Fruit fly (Drosophila melanogaster): Measurements from ENCODE around the gene CG14448.

The CG14448 gene

DNA sequence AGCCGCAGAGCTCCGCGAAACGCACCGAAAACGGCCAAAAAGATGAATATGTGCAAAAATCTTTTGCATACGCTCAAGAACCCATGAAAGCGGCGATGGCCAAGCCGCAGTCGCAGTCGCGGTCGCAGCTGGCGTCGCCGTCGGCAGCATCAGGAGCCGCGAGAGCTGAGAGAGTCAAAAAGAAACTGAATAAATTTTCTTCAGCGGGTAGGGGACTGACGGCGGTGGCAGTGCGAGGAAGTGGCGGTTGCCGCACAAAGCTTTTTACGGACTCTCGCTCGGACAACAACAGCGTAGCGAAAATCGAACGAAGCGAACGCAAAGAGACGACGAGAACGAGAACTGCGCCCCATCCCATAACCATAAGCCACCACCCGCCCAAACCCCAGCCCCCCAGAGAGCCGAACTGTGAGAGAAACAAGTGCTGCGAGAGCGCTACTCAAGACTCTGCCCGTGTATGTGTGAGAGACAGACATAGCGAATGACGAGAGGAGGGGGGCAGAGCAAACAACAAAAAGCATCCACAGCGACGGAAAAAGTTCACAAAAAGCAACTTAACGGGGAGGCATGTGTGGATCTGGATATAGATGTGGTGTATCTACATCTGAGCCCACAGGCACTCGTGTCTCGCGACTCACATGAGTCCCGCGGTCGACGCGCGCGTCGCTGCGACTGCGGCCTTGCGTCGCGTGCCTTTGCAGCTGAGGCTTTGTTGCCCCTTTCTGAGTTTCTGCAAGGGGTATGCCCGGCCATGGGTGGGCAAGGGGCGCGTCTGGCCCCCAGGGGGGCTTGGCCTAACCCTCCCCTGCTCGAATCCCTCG is 47.1 kb downstream of the CG14448 start, which contains the start of gene jim (continued):
- TF ChIP-seq CG12219 (GFP tag; optimal IDR thresholded peaks at IDR 0.05): no peak
- no peak for TF ChIP-seq CG6791 (GFP tag; IDR thresholded peaks at IDR 0.05; ENCODE audit: partially characterized antibody)
- TF ChIP-seq gsb-n (tag; optimal IDR thresholded peaks at IDR 0.05): no peak
- no peak for TF ChIP-seq CG14014 (GFP tag; IDR thresholded peaks at IDR 0.05)
- no peak for TF ChIP-seq CG1602 (GFP tag; optimal IDR thresholded peaks at IDR 0.05)
- no peak for TF ChIP-seq zen2 (GFP tag; IDR thresholded peaks at IDR 0.05; ENCODE audit: partially characterized antibody)
- no peak for TF ChIP-seq Tbp (GFP tag; optimal IDR thresholded peaks at IDR 0.05)
- TF ChIP-seq lilli (GFP tag; optimal IDR thresholded peaks at IDR 0.05): no peak
- no peak for TF ChIP-seq Hey (tag; optimal IDR thresholded peaks at IDR 0.05)
- peak; percentile 5; the same call in 1 of the 2 replicates for TF ChIP-seq CG9932 (GFP tag; IDR thresholded peaks at IDR 0.05)
- peak; percentile 93 for TF ChIP-seq CG12769 (tag; optimal IDR thresholded peaks at IDR 0.05)
- TF ChIP-seq CG10267 (tag; optimal IDR thresholded peaks at IDR 0.05): no peak
- TF ChIP-seq CG8089 (GFP tag; optimal IDR thresholded peaks at IDR 0.05): no peak
- no peak for TF ChIP-seq CG7786 (GFP tag; optimal IDR thresholded peaks at IDR 0.05)
- TF ChIP-seq Deaf1 (tag; optimal IDR thresholded peaks at IDR 0.05): peak; percentile 91
- TF ChIP-seq CG4328 (GFP tag; optimal IDR thresholded peaks at IDR 0.05): no peak
- TF ChIP-seq seq (GFP tag; IDR thresholded peaks at IDR 0.05): peak; percentile 44; the same call in 1 of the 2 replicates
- TF ChIP-seq CG16815 (GFP tag; optimal IDR thresholded peaks at IDR 0.05): no peak
- TF ChIP-seq mirr (GFP tag; optimal IDR thresholded peaks at IDR 0.05): peak; percentile 49
- no peak for TF ChIP-seq NC2β (GFP tag; optimal IDR thresholded peaks at IDR 0.05)
- no peak for TF ChIP-seq CG17912 (GFP tag; optimal IDR thresholded peaks at IDR 0.05)
- TF ChIP-seq Dp (GFP tag; optimal IDR thresholded peaks at IDR 0.05): no peak
- no peak for TF ChIP-seq maf-S (GFP tag; optimal IDR thresholded peaks at IDR 0.05)
- TF ChIP-seq D19A (tag; optimal IDR thresholded peaks at IDR 0.05): no peak
- no peak for TF ChIP-seq CG7357 (GFP tag; IDR thresholded peaks at IDR 0.05)
- TF ChIP-seq ERR (GFP tag; optimal IDR thresholded peaks at IDR 0.05): peak; percentile 0
- TF ChIP-seq CG13894 (tag; optimal IDR thresholded peaks at IDR 0.05): peak; percentile 79
- peak; percentile 49 for TF ChIP-seq CG3407 (GFP tag; optimal IDR thresholded peaks at IDR 0.05)
- no peak for TF ChIP-seq Mad (GFP tag; optimal IDR thresholded peaks at IDR 0.05)
- TF ChIP-seq al (GFP tag; IDR thresholded peaks at IDR 0.05): no peak
- TF ChIP-seq Oli (tag; optimal IDR thresholded peaks at IDR 0.05): no peak
- TF ChIP-seq slou (GFP tag; optimal IDR thresholded peaks at IDR 0.05): no peak
- TF ChIP-seq Optix (GFP tag; IDR thresholded peaks at IDR 0.05): no peak
- TF ChIP-seq CG13296 (GFP tag; optimal IDR thresholded peaks at IDR 0.05): no peak
- TF ChIP-seq ems (GFP tag; optimal IDR thresholded peaks at IDR 0.05): no peak
- TF ChIP-seq CG10565 (GFP tag; optimal IDR thresholded peaks at IDR 0.05): no peak
- TF ChIP-seq CG9876 (GFP tag; optimal IDR thresholded peaks at IDR 0.05): no peak
- TF ChIP-seq hb (GFP tag; IDR thresholded peaks at IDR 0.05; ENCODE audit: partially characterized antibody): no peak
- TF ChIP-seq CG10543 (GFP tag; optimal IDR thresholded peaks at IDR 0.05): peak; percentile 79
- no peak for TF ChIP-seq CG13424 (tag; optimal IDR thresholded peaks at IDR 0.05)
- no peak for TF ChIP-seq dati (GFP tag; IDR thresholded peaks at IDR 0.05)
- peak; percentile 39 for TF ChIP-seq CG6813 (GFP tag; optimal IDR thresholded peaks at IDR 0.05)
- no peak for TF ChIP-seq B-H1 (GFP tag; IDR thresholded peaks at IDR 0.05)
- TF ChIP-seq gro (GFP tag; optimal IDR thresholded peaks at IDR 0.05): no peak
- TF ChIP-seq cwo (GFP tag; optimal IDR thresholded peaks at IDR 0.05): peak; percentile 82
- no peak for TF ChIP-seq CG9215 (GFP tag; IDR thresholded peaks at IDR 0.05)
- no peak for TF ChIP-seq Ravus (GFP tag; IDR thresholded peaks at IDR 0.05)
- no peak for TF ChIP-seq CG1233 (GFP tag; optimal IDR thresholded peaks at IDR 0.05)
- TF ChIP-seq Dfd (GFP tag; optimal IDR thresholded peaks at IDR 0.05): no peak
- TF ChIP-seq CG34376 (GFP tag; optimal IDR thresholded peaks at IDR 0.05): peak; percentile 13

All from whole organism, embryonic.